Worm (Caenorhabditis elegans): ENCODE results near the gene T28A11.22.

ce11 chrV:3280009-3280408 is 22.6 kb downstream of the T28A11.22 start, which contains the start of gene T28A11.2:
- TF ChIP-seq him-1 (tag; optimal IDR thresholded peaks at IDR 0.05) (no peak), dao-5 (tag; optimal IDR thresholded peaks at IDR 0.05) (no peak), W03F9.2 (tag; optimal IDR thresholded peaks at IDR 0.05) (no peak)

Measured in whole organism, L4/young adult.